Fruit fly (Drosophila melanogaster): ENCODE results near the gene ru.

Gene ru

DNA sequence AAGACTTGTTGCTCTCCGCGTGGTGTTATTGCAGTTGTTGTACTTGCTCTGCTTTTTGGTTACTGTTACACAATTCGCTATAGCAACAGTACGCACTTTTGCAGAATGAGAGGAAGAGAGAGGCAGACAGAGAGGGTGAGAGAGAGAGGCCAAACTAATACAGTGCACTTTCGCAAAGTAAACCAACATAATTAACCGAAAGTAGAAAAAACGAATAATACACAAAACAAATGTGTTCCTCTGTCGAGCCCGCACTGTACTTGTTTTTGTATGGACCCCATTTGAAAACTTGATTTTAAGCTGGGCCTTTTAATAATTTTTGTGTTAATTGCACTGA, 35.0 kb upstream of the ru start (continued):
- TF ChIP-seq D (optimal IDR thresholded peaks at IDR 0.05) (no peak), D (GFP tag; optimal IDR thresholded peaks at IDR 0.05) (no peak), fd64A (GFP tag; optimal IDR thresholded peaks at IDR 0.05) (no peak), CG30403 (GFP tag; optimal IDR thresholded peaks at IDR 0.05) (peak; percentile 29), CG5245 (GFP tag; optimal IDR thresholded peaks at IDR 0.05) (peak; percentile 35), dm (GFP tag; optimal IDR thresholded peaks at IDR 0.05) (no peak), CG9437 (GFP tag; optimal IDR thresholded peaks at IDR 0.05) (no peak), CG18599 (GFP tag; optimal IDR thresholded peaks at IDR 0.05) (peak; percentile 68), CG9876 (GFP tag; optimal IDR thresholded peaks at IDR 0.05) (no peak), Asciz (GFP tag; optimal IDR thresholded peaks at IDR 0.05) (no peak), CG31388 (GFP tag; optimal IDR thresholded peaks at IDR 0.05) (no peak), Hr78 (GFP tag; optimal IDR thresholded peaks at IDR 0.05) (no peak), CG12744 (GFP tag; optimal IDR thresholded peaks at IDR 0.05) (no peak), CG17328 (GFP tag; IDR thresholded peaks at IDR 0.05) (0 out of 2 replicates have a peak, but pooled peaks have one; percentile 53), hth (optimal IDR thresholded peaks at IDR 0.05) (no peak), tap (tag; optimal IDR thresholded peaks at IDR 0.05) (no peak), Hsf (GFP tag; optimal IDR thresholded peaks at IDR 0.05) (peak; percentile 37), Bteb2 (GFP tag; optimal IDR thresholded peaks at IDR 0.05) (no peak), lab (GFP tag; optimal IDR thresholded peaks at IDR 0.05) (peak; percentile 81), Pdp1 (GFP tag; optimal IDR thresholded peaks at IDR 0.05) (peak; percentile 25 to 100), CG12942 (GFP tag; optimal IDR thresholded peaks at IDR 0.05) (no peak), E2f2 (GFP tag; IDR thresholded peaks at IDR 0.05) (peak; percentile 37; the same call in 1 of the 2 replicates), CrebB (tag; optimal IDR thresholded peaks at IDR 0.05) (no peak), ab (GFP tag; optimal IDR thresholded peaks at IDR 0.05) (no peak), fd102C (GFP tag; optimal IDR thresholded peaks at IDR 0.05) (no peak), ac (GFP tag; optimal IDR thresholded peaks at IDR 0.05) (no peak), CG2129 (GFP tag; IDR thresholded peaks at IDR 0.05; ENCODE audit: partially characterized antibody) (no peak), CG33557 (GFP tag; optimal IDR thresholded peaks at IDR 0.05) (no peak), CG13775 (GFP tag; optimal IDR thresholded peaks at IDR 0.05) (no peak), Blimp-1 (GFP tag; optimal IDR thresholded peaks at IDR 0.05) (no peak), CG43689 (GFP tag; IDR thresholded peaks at IDR 0.05) (no peak), btn (GFP tag; optimal IDR thresholded peaks at IDR 0.05) (no peak), ken (GFP tag; IDR thresholded peaks at IDR 0.05) (peak; percentile 51; the same call in 1 of the 3 replicates), mam (GFP tag; optimal IDR thresholded peaks at IDR 0.05) (peak; percentile 56), grau (tag; optimal IDR thresholded peaks at IDR 0.05) (peak; percentile 95), mld (GFP tag; IDR thresholded peaks at IDR 0.05; ENCODE audit: partially characterized antibody) (no peak), BEAF-32 (GFP tag; optimal IDR thresholded peaks at IDR 0.05) (no peak), Jarid2 (GFP tag; optimal IDR thresholded peaks at IDR 0.05) (no peak), Ets97D (GFP tag; optimal IDR thresholded peaks at IDR 0.05) (no peak), pum (GFP tag; optimal IDR thresholded peaks at IDR 0.05) (peak; percentile 6), gce (GFP tag; IDR thresholded peaks at IDR 0.05) (no peak; the same call in 2 of the 3 replicates), so (GFP tag; IDR thresholded peaks at IDR 0.05) (peak; percentile 37; the same call in 1 of the 3 replicates), Atf-2 (GFP tag; optimal IDR thresholded peaks at IDR 0.05) (peak; percentile 49), CoRest (tag; optimal IDR thresholded peaks at IDR 0.05) (peak; percentile 28), CG10147 (GFP tag; optimal IDR thresholded peaks at IDR 0.05) (no peak), bcd (GFP tag; optimal IDR thresholded peaks at IDR 0.05) (no peak), trh (GFP tag; optimal IDR thresholded peaks at IDR 0.05) (no peak), CG16863 (GFP tag; optimal IDR thresholded peaks at IDR 0.05) (no peak), otp (GFP tag; IDR thresholded peaks at IDR 0.05) (no peak), CG13296 (GFP tag; optimal IDR thresholded peaks at IDR 0.05) (peak; percentile 55), CG2712 (tag; optimal IDR thresholded peaks at IDR 0.05) (peak; percentile 21)

Data from whole organism, embryonic.